Worm (Caenorhabditis elegans): ENCODE measurements around the gene C14A6.13.
"Not testable (repeated sequence)": the region's sequence is repeated elsewhere in the genome, so short reads cannot be mapped to it uniquely, and the experiment has no call there.

DNA sequence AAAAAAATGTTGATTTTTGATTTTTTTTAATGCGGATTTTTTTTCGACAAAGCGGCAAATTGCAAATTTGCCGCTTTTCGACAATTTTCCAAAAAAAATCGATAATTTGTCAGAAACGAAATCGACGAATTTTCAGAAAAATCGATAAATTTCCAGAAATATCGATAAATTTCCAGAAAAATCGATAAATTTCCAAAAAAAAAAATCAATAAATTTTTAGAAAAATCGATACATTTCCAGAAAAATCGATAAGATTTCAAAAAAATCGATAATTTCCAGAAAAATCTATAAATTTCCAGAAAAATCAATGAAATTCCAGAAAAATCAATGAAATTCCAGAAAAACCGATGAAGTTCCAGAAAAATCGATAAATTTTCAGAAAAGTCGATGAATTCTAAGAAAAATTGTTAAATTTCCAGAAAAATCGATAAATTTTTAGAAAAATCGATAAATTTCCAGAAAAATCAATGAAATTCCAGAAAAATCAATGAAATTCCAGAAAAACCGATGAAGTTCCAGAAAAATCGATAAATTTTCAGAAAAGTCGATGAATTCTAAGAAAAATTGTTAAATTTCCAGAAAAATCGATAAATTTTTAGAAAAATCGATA is 31.4 kb downstream of the C14A6.13 start:
- not testable (repeated sequence) for TF ChIP-seq tab-1 (GFP tag; IDR thresholded peaks at IDR 0.05); cog-1 (tag; optimal IDR thresholded peaks at IDR 0.05); ztf-23 (GFP tag; IDR thresholded peaks at IDR 0.05); flt-1 (GFP tag; IDR thresholded peaks at IDR 0.05); ref-1 (GFP tag; conservative IDR thresholded peaks at IDR 0.05); med-1 (GFP tag; optimal IDR thresholded peaks at IDR 0.05; ENCODE audit: insufficient read depth); ztf-29 (GFP tag; IDR thresholded peaks at IDR 0.05)
- TF ChIP-seq T22C8.4 (GFP tag; IDR thresholded peaks at IDR 0.05) = peak; percentile 82
